Worm (Caenorhabditis elegans) whole organism, L4/young adult: ENCODE results near the gene F14H8.4.

ENCODE experiments used
- W03F9.2 ChIP-seq: fragments of 150-350 bp; optimal IDR thresholded peaks from 2 replicates; lab custom pipeline; 2014; ENCODE audit warnings: missing biosample characterization, missing genetic modification characterization
- dao-5 ChIP-seq: sonication (generic microtip); optimal IDR thresholded peaks from 2 replicates; lab custom pipeline; 2016; ENCODE audit warnings: missing genotype, missing genetic modification characterization, moderate library complexity, missing compliant biosample characterization
- him-1 ChIP-seq: sonication (generic microtip); optimal IDR thresholded peaks from 2 replicates; lab custom pipeline; 2016; ENCODE audit warnings: missing genotype, missing genetic modification reagents, missing genetic modification characterization, missing compliant biosample characterization

DNA sequence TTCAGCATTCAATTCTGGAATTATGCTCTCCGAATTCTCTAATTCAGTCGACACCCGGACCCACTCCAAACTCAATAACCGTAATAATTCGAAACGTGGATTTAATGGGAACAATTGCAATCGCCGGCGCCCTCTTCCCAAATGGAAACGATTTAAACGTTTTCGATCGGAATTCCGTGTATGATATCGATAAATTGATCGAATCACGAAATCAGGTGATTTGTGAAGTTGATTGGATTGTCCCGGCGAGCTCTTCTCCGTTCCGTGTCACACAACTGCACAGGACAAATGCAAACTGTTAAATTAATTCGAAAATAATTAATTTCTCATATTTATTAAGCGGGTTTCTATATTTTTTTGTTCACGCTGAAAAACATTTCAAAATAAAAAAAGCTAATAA, 32.2 kb downstream of the F14H8.4 start, which contains the start of gene C25D7.16:
- TF ChIP-seq him-1 (tag; lab: Kevin White, UChicago) (no peak), W03F9.2 (tag; lab: Kevin White, UChicago) (no peak), dao-5 (tag; lab: Kevin White, UChicago) (no peak)
